Worm (Caenorhabditis elegans): ENCODE results near the gene dmd-7.

Gene dmd-7

ce11 chrV:6229457-6229949 is 17.2 kb upstream of the dmd-7 start (continued):
- TF ChIP-seq nhr-237 (tag; optimal IDR thresholded peaks at IDR 0.05) (no peak), sma-3 (GFP tag; optimal IDR thresholded peaks at IDR 0.05) (peak; percentile 85), nhr-25 (tag; optimal IDR thresholded peaks at IDR 0.05) (peak; percentile 58), nhr-129 (tag; optimal IDR thresholded peaks at IDR 0.05) (peak; percentile 89), nhr-12 (tag; optimal IDR thresholded peaks at IDR 0.05) (no peak), C34F6.9 (tag; optimal IDR thresholded peaks at IDR 0.05) (peak; percentile 47), nhr-23 (tag; optimal IDR thresholded peaks at IDR 0.05) (no peak), F13H6.1 (tag; optimal IDR thresholded peaks at IDR 0.05) (peak; percentile 88), elt-1 (tag; optimal IDR thresholded peaks at IDR 0.05) (peak; percentile 46), R02D3.7 (tag; optimal IDR thresholded peaks at IDR 0.05) (no peak), Y55F3AM.14 (GFP tag; optimal IDR thresholded peaks at IDR 0.05) (peak; percentile 77)

ce11 chrV:6230629-6231229 is 16.0 kb upstream of the dmd-7 start:
- no peak for TF ChIP-seq mbf-1 (tag; optimal IDR thresholded peaks at IDR 0.05)
- TF ChIP-seq unc-55 (GFP tag; optimal IDR thresholded peaks at IDR 0.05): no peak
- TF ChIP-seq snpc-4 (tag; optimal IDR thresholded peaks at IDR 0.05): no peak
- TF ChIP-seq lin-11 (tag; optimal IDR thresholded peaks at IDR 0.05): no peak
- no peak for TF ChIP-seq sem-4 (tag; optimal IDR thresholded peaks at IDR 0.05)
- TF ChIP-seq ceh-16 (tag; optimal IDR thresholded peaks at IDR 0.05): no peak
- no peak for TF ChIP-seq nhr-11 (tag; optimal IDR thresholded peaks at IDR 0.05)
- TF ChIP-seq ztf-11 (tag; optimal IDR thresholded peaks at IDR 0.05): no peak
- TF ChIP-seq mdl-1 (tag; optimal IDR thresholded peaks at IDR 0.05): no peak
- TF ChIP-seq ama-1 (optimal IDR thresholded peaks at IDR 0.05): no peak
- TF ChIP-seq nhr-23 (tag; optimal IDR thresholded peaks at IDR 0.05): no peak
- no peak for TF ChIP-seq nhr-12 (tag; optimal IDR thresholded peaks at IDR 0.05)
- no peak for TF ChIP-seq unc-62 (GFP tag; optimal IDR thresholded peaks at IDR 0.05)
- peak; percentile 48 for TF ChIP-seq sma-9 (GFP tag; optimal IDR thresholded peaks at IDR 0.05)
- TF ChIP-seq sma-9 (tag; optimal IDR thresholded peaks at IDR 0.05): no peak
- TF ChIP-seq R02D3.7 (tag; optimal IDR thresholded peaks at IDR 0.05): no peak
- TF ChIP-seq dmd-4 (tag; optimal IDR thresholded peaks at IDR 0.05): no peak
- TF ChIP-seq crh-2 (tag; optimal IDR thresholded peaks at IDR 0.05): peak; percentile 19
- TF ChIP-seq nhr-25 (tag; optimal IDR thresholded peaks at IDR 0.05): peak; percentile 10
- peak; percentile 10 for TF ChIP-seq fos-1 (tag; optimal IDR thresholded peaks at IDR 0.05)
- peak in 1 of 2 experiments; percentile 9 for TF ChIP-seq lsy-2 (tag; optimal IDR thresholded peaks at IDR 0.05)
- TF ChIP-seq nhr-77 (tag; optimal IDR thresholded peaks at IDR 0.05): no peak
- TF ChIP-seq gmeb-1 (tag; optimal IDR thresholded peaks at IDR 0.05): peak; percentile 14
- no peak for TF ChIP-seq unc-39 (tag; optimal IDR thresholded peaks at IDR 0.05)
- peak; percentile 12 for TF ChIP-seq F13H6.1 (tag; optimal IDR thresholded peaks at IDR 0.05)
- no peak for TF ChIP-seq elt-3 (tag; optimal IDR thresholded peaks at IDR 0.05)
- TF ChIP-seq ztf-4 (tag; optimal IDR thresholded peaks at IDR 0.05): no peak

- TF ChIP-seq lsy-2 (tag; optimal IDR thresholded peaks at IDR 0.05): peak in 1 of 2 experiments; percentile 33
- TF ChIP-seq unc-62 (GFP tag; optimal IDR thresholded peaks at IDR 0.05): no peak
- peak; percentile 75 for TF ChIP-seq nhr-129 (tag; optimal IDR thresholded peaks at IDR 0.05)
- no peak for TF ChIP-seq crh-2 (tag; optimal IDR thresholded peaks at IDR 0.05)
- TF ChIP-seq mab-5 (tag; optimal IDR thresholded peaks at IDR 0.05): no peak
- TF ChIP-seq sma-9 (GFP tag; optimal IDR thresholded peaks at IDR 0.05): peak; percentile 7
- TF ChIP-seq sma-9 (tag; optimal IDR thresholded peaks at IDR 0.05): no peak
- TF ChIP-seq nhr-6 (tag; optimal IDR thresholded peaks at IDR 0.05): peak; percentile 7
- TF ChIP-seq C34F6.9 (tag; optimal IDR thresholded peaks at IDR 0.05): peak; percentile 1
- peak; percentile 31 for TF ChIP-seq nhr-25 (tag; optimal IDR thresholded peaks at IDR 0.05)
Measured at ce11 chrV:6231902-6232340, 14.8 kb upstream of the dmd-7 start.

ce11 chrV:6232886-6233285 is 13.8 kb upstream of the dmd-7 start:
- peak; percentile 12 for TF ChIP-seq nhr-25 (tag; optimal IDR thresholded peaks at IDR 0.05)
- TF ChIP-seq unc-39 (tag; optimal IDR thresholded peaks at IDR 0.05): no peak
- TF ChIP-seq mbf-1 (tag; optimal IDR thresholded peaks at IDR 0.05): no peak
- no peak for TF ChIP-seq ama-1 (optimal IDR thresholded peaks at IDR 0.05)
- TF ChIP-seq nhr-10 (tag; optimal IDR thresholded peaks at IDR 0.05): no peak
- no peak for TF ChIP-seq aly-2 (tag; optimal IDR thresholded peaks at IDR 0.05)
- TF ChIP-seq nhr-21 (tag; optimal IDR thresholded peaks at IDR 0.05): no peak
- no peak for TF ChIP-seq R02D3.7 (tag; optimal IDR thresholded peaks at IDR 0.05)
- no peak for TF ChIP-seq nhr-77 (tag; optimal IDR thresholded peaks at IDR 0.05)
- no peak for TF ChIP-seq ceh-82 (tag; optimal IDR thresholded peaks at IDR 0.05)
- no peak for TF ChIP-seq snpc-4 (tag; optimal IDR thresholded peaks at IDR 0.05)
- no peak for TF ChIP-seq crh-2 (tag; optimal IDR thresholded peaks at IDR 0.05)
- TF ChIP-seq unc-62 (GFP tag; optimal IDR thresholded peaks at IDR 0.05): no peak
- no peak for TF ChIP-seq sma-9 (GFP tag; optimal IDR thresholded peaks at IDR 0.05)
- no peak for TF ChIP-seq sma-9 (tag; optimal IDR thresholded peaks at IDR 0.05)
- no peak for TF ChIP-seq ztf-11 (tag; optimal IDR thresholded peaks at IDR 0.05)
- no peak for TF ChIP-seq fos-1 (tag; optimal IDR thresholded peaks at IDR 0.05)
- TF ChIP-seq F13H6.1 (tag; optimal IDR thresholded peaks at IDR 0.05): peak; percentile 5
- no peak for TF ChIP-seq ztf-4 (tag; optimal IDR thresholded peaks at IDR 0.05)
- peak in 1 of 2 experiments; percentile 42 for TF ChIP-seq lsy-2 (tag; optimal IDR thresholded peaks at IDR 0.05)
- TF ChIP-seq gmeb-1 (tag; optimal IDR thresholded peaks at IDR 0.05): no peak
- no peak for TF ChIP-seq C34F6.9 (tag; optimal IDR thresholded peaks at IDR 0.05)
- TF ChIP-seq sma-3 (GFP tag; optimal IDR thresholded peaks at IDR 0.05): no peak
- TF ChIP-seq nhr-129 (tag; optimal IDR thresholded peaks at IDR 0.05): peak; percentile 28
- no peak for TF ChIP-seq skn-1 (tag; optimal IDR thresholded peaks at IDR 0.05)
- no peak for TF ChIP-seq lin-11 (tag; optimal IDR thresholded peaks at IDR 0.05)
- no peak for TF ChIP-seq egl-27 (tag; optimal IDR thresholded peaks at IDR 0.05)
- TF ChIP-seq unc-55 (GFP tag; optimal IDR thresholded peaks at IDR 0.05): peak; percentile 24
- no peak for TF ChIP-seq nhr-11 (tag; optimal IDR thresholded peaks at IDR 0.05)
- TF ChIP-seq alr-1 (tag; optimal IDR thresholded peaks at IDR 0.05): no peak
- TF ChIP-seq nhr-12 (tag; optimal IDR thresholded peaks at IDR 0.05): no peak
- no peak for TF ChIP-seq peb-1 (tag; optimal IDR thresholded peaks at IDR 0.05)
- TF ChIP-seq sem-4 (tag; optimal IDR thresholded peaks at IDR 0.05): peak; percentile 63

Measured in whole organism, L2 larva.